Fruit fly (Drosophila melanogaster): ENCODE measurements around the gene Apl.

dm6 chr3L:16569456-16569855 is 25.5 kb upstream of the Apl start:
- TF ChIP-seq lola (GFP tag; optimal IDR thresholded peaks at IDR 0.05) (no peak), sisA (GFP tag; IDR thresholded peaks at IDR 0.05) (no peak), C15 (GFP tag; IDR thresholded peaks at IDR 0.05) (no peak), HmgD (GFP tag; optimal IDR thresholded peaks at IDR 0.05) (no peak), CTCF (GFP tag; optimal IDR thresholded peaks at IDR 0.05) (no peak), CG17912 (GFP tag; optimal IDR thresholded peaks at IDR 0.05) (no peak), CG2202 (tag; optimal IDR thresholded peaks at IDR 0.05) (no peak), Scr (GFP tag; IDR thresholded peaks at IDR 0.05; ENCODE audit: partially characterized antibody) (no peak)

Measured in whole organism, embryonic.